Worm (Caenorhabditis elegans) whole organism, L2 larva: ENCODE measurements around the gene M03A8.3.

Source experiments
- C34F6.9 ChIP-seq: fragments of 150-350 bp; optimal IDR thresholded peaks from 2 replicates; lab custom pipeline; 2014; ENCODE audit warnings: missing biosample characterization, missing genetic modification characterization
- F13H6.1 ChIP-seq: sonication (generic microtip); optimal IDR thresholded peaks from 2 replicates; lab custom pipeline; 2016; ENCODE audit warnings: missing genetic modification characterization, missing compliant biosample characterization
- R02D3.7 ChIP-seq: fragments of 150-350 bp; optimal IDR thresholded peaks from 2 replicates; lab custom pipeline; 2014; ENCODE audit warnings: missing biosample characterization, missing genetic modification characterization
- aly-2 ChIP-seq: fragments of 150-350 bp; optimal IDR thresholded peaks from 2 replicates; lab custom pipeline; 2014; ENCODE audit warnings: missing biosample characterization, missing genetic modification characterization
- ama-1 ChIP-seq: fragments of 150-350 bp; optimal IDR thresholded peaks from 2 replicates; lab custom pipeline; 2018; ENCODE audit warnings: inconsistent platforms
- blmp-1 ChIP-seq: sonication (generic microtip); optimal IDR thresholded peaks from 2 replicates; lab custom pipeline; 2017; ENCODE audit warnings: missing genetic modification characterization, mild to moderate bottlenecking, missing compliant biosample characterization, antibody characterized with exemption, moderate library complexity; ENCODE audit not compliant: insufficient read depth
- ceh-16 ChIP-seq: fragments of 150-350 bp; optimal IDR thresholded peaks from 2 replicates; lab custom pipeline; 2014; ENCODE audit warnings: missing biosample characterization, missing genetic modification characterization
- ceh-82 ChIP-seq: fragments of 150-350 bp; optimal IDR thresholded peaks from 2 replicates; lab custom pipeline; 2014; ENCODE audit warnings: missing biosample characterization, missing genetic modification characterization
- crh-2 ChIP-seq: sonication (generic microtip); optimal IDR thresholded peaks from 2 replicates; lab custom pipeline; 2017; ENCODE audit warnings: missing biosample characterization, missing genetic modification characterization
- dmd-4 ChIP-seq: sonication (generic microtip); optimal IDR thresholded peaks from 2 replicates; lab custom pipeline; 2017; ENCODE audit warnings: missing biosample characterization, missing genetic modification characterization
- egl-27 ChIP-seq: sonication (generic microtip); optimal IDR thresholded peaks from 3 replicates; lab custom pipeline; 2017; ENCODE audit warnings: missing biosample characterization, missing genetic modification reagents, missing genetic modification characterization
- elt-1 ChIP-seq: fragments of 150-350 bp; optimal IDR thresholded peaks from 2 replicates; lab custom pipeline; 2014; ENCODE audit warnings: missing biosample characterization, missing genetic modification characterization
- elt-3 ChIP-seq: sonication (generic microtip); optimal IDR thresholded peaks from 2 replicates; lab custom pipeline; 2017; ENCODE audit warnings: missing biosample characterization, missing genetic modification characterization
- fos-1 ChIP-seq: fragments of 150-350 bp; optimal IDR thresholded peaks from 2 replicates; lab custom pipeline; 2014; ENCODE audit warnings: missing biosample characterization, missing genetic modification characterization
- gmeb-1 ChIP-seq: fragments of 150-350 bp; optimal IDR thresholded peaks from 2 replicates; lab custom pipeline; 2014; ENCODE audit warnings: missing biosample characterization, missing genetic modification characterization
- lin-11 ChIP-seq: fragments of 150-350 bp; sonication (generic microtip); optimal IDR thresholded peaks from 2 replicates; lab custom pipeline; 2014; ENCODE audit warnings: missing biosample characterization, missing genetic modification characterization, inconsistent platforms, mixed read lengths
- lin-13 ChIP-seq: fragments of 150-350 bp; optimal IDR thresholded peaks from 2 replicates; lab custom pipeline; 2014; ENCODE audit warnings: missing biosample characterization, missing genetic modification reagents, missing genetic modification characterization
- lsy-2 ChIP-seq, 2 experiments: fragments of 150-350 bp in 1 of 2; sonication (generic microtip) in 1 of 2; optimal IDR thresholded peaks; 2 replicates each; lab custom pipeline; 2014 to 2017; ENCODE audit warnings: missing biosample characterization in 2 of 2, missing genetic modification characterization in 2 of 2
- mab-5 ChIP-seq: fragments of 150-350 bp; optimal IDR thresholded peaks from 2 replicates; lab custom pipeline; 2014; ENCODE audit warnings: missing biosample characterization, missing genetic modification characterization
- mbf-1 ChIP-seq: sonication (generic microtip); optimal IDR thresholded peaks from 2 replicates; lab custom pipeline; 2017; ENCODE audit warnings: missing biosample characterization, missing genetic modification characterization
- mdl-1 ChIP-seq, 2 experiments: fragments of 150-350 bp in 1 of 2; sonication (generic microtip) in 1 of 2; optimal IDR thresholded peaks; 2 replicates each; lab custom pipeline; 2017; ENCODE audit warnings: missing biosample characterization in 2 of 2, missing genetic modification characterization in 2 of 2
- nhr-10 ChIP-seq: sonication (generic microtip); optimal IDR thresholded peaks from 2 replicates; lab custom pipeline; 2017; ENCODE audit warnings: missing biosample characterization, missing genetic modification characterization
- nhr-11 ChIP-seq: fragments of 150-350 bp; optimal IDR thresholded peaks from 2 replicates; lab custom pipeline; 2014; ENCODE audit warnings: missing biosample characterization, missing genetic modification characterization
- nhr-12 ChIP-seq: fragments of 150-350 bp; optimal IDR thresholded peaks from 2 replicates; lab custom pipeline; 2014; ENCODE audit warnings: missing biosample characterization, missing genetic modification characterization
- nhr-129 ChIP-seq: fragments of 150-350 bp; optimal IDR thresholded peaks from 2 replicates; lab custom pipeline; 2014; ENCODE audit warnings: missing biosample characterization, missing genetic modification characterization
- nhr-21 ChIP-seq: fragments of 150-350 bp; optimal IDR thresholded peaks from 2 replicates; lab custom pipeline; 2014; ENCODE audit warnings: missing biosample characterization, missing genetic modification characterization
- nhr-23 ChIP-seq: fragments of 150-350 bp; optimal IDR thresholded peaks from 2 replicates; lab custom pipeline; 2014; ENCODE audit warnings: missing biosample characterization, missing genetic modification reagents, missing genetic modification characterization
- nhr-237 ChIP-seq: fragments of 150-350 bp; optimal IDR thresholded peaks from 2 replicates; lab custom pipeline; 2014; ENCODE audit warnings: missing biosample characterization, missing genetic modification characterization
- nhr-25 ChIP-seq: fragments of 150-350 bp; sonication (generic microtip); optimal IDR thresholded peaks from 3 replicates; lab custom pipeline; 2014; ENCODE audit warnings: missing biosample characterization, missing genetic modification characterization
- nhr-6 ChIP-seq: fragments of 150-350 bp; optimal IDR thresholded peaks from 2 replicates; lab custom pipeline; 2014; ENCODE audit warnings: missing biosample characterization, missing genetic modification characterization
- nhr-77 ChIP-seq: fragments of 150-350 bp; optimal IDR thresholded peaks from 2 replicates; lab custom pipeline; 2014; ENCODE audit warnings: missing biosample characterization, missing genetic modification characterization
- peb-1 ChIP-seq: fragments of 150-350 bp; optimal IDR thresholded peaks from 2 replicates; lab custom pipeline; 2014; ENCODE audit warnings: missing biosample characterization, missing genetic modification characterization
- sem-4 ChIP-seq: fragments of 150-350 bp; optimal IDR thresholded peaks from 2 replicates; lab custom pipeline; 2014; ENCODE audit warnings: missing biosample characterization, missing genetic modification reagents, missing genetic modification characterization
- skn-1 ChIP-seq: sonication (generic microtip); optimal IDR thresholded peaks from 2 replicates; lab custom pipeline; 2017; ENCODE audit warnings: missing biosample characterization, missing genetic modification characterization
- sma-3 ChIP-seq: sonication (generic microtip); optimal IDR thresholded peaks from 2 replicates; lab custom pipeline; 2016; ENCODE audit warnings: missing genetic modification reagents, missing genetic modification characterization, missing compliant biosample characterization
- sma-9 ChIP-seq, 2 experiments: fragments of 150-350 bp in 1 of 2; sonication (generic microtip) in 1 of 2; optimal IDR thresholded peaks; 2 replicates each; lab custom pipeline; 2014 to 2016; ENCODE audit warnings: missing genetic modification characterization in 2 of 2, mild to moderate bottlenecking in 1 of 2, missing biosample characterization in 1 of 2, missing compliant biosample characterization in 1 of 2, missing genetic modification reagents in 1 of 2, moderate library complexity in 1 of 2
- snpc-4 ChIP-seq: fragments of 150-350 bp; optimal IDR thresholded peaks from 2 replicates; lab custom pipeline; 2014; ENCODE audit warnings: missing biosample characterization, missing genetic modification characterization
- unc-55 ChIP-seq: fragments of 150-350 bp; sonication (generic microtip); optimal IDR thresholded peaks from 3 replicates; lab custom pipeline; 2014; ENCODE audit warnings: missing biosample characterization, missing genetic modification reagents, missing genetic modification characterization
- unc-62 ChIP-seq: fragments of 150-350 bp; optimal IDR thresholded peaks from 2 replicates; lab custom pipeline; 2014; ENCODE audit warnings: missing biosample characterization, missing genetic modification reagents, missing genetic modification characterization
- zag-1 ChIP-seq: fragments of 150-350 bp; optimal IDR thresholded peaks from 2 replicates; lab custom pipeline; 2014; ENCODE audit warnings: missing biosample characterization, missing genetic modification characterization
- ztf-11 ChIP-seq: sonication (generic microtip); optimal IDR thresholded peaks from 2 replicates; lab custom pipeline; 2017; ENCODE audit warnings: missing biosample characterization, missing genetic modification characterization
- ztf-4 ChIP-seq: fragments of 150-350 bp; optimal IDR thresholded peaks from 2 replicates; lab custom pipeline; 2014; ENCODE audit warnings: missing biosample characterization, missing genetic modification characterization

M03A8.3 gene

DNA sequence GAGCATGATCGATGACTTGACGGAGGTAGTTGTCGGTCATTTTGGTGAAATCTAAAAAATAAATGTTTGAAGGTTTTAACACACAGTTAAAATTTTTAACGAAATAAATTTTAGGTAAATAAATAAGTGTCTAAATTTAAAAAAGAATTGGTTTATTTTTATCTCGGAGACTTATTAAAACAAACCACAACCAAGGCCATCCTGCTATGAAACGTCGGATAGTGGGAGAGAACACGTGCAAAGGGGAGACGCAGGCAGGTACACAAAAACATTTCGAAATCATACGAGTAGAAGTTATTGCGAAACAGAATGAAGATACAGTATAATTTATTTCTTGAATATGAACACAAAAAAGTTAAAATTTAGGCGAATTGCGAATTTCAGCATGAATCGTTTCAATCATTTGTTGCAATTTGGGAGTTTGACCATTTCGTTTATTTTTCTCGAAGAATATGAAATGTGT, 36.2 kb downstream of the M03A8.3 start, which contains the start of gene F41B4.3:
TSS of gene F41B4.3 (minus strand) at position 51 of the 463 bp plus-strand sequence.
- no peak for TF ChIP-seq sma-3 (GFP tag; lab: Kevin White, UChicago)
- no peak for TF ChIP-seq nhr-12 (tag; lab: Kevin White, UChicago)
- TF ChIP-seq gmeb-1 (tag; lab: Kevin White, UChicago), result no peak
- peak in 1 of 2 experiments; percentile 56 for TF ChIP-seq lsy-2 (tag; optimal IDR thresholded peaks at IDR 0.05; lab: Kevin White, UChicago)
- peak in 1 of 2 experiments; percentile 31 for TF ChIP-seq mdl-1 (tag; optimal IDR thresholded peaks at IDR 0.05; lab: Kevin White, UChicago)
- TF ChIP-seq R02D3.7 (tag; lab: Kevin White, UChicago), result no peak
- TF ChIP-seq ceh-82 (tag; lab: Kevin White, UChicago), result no peak
- peak; percentile 39 for TF ChIP-seq nhr-129 (tag; lab: Kevin White, UChicago)
- peak; percentile 7 for TF ChIP-seq nhr-25
- TF ChIP-seq C34F6.9, result peak; percentile 55
- TF ChIP-seq unc-55 (GFP tag; lab: Kevin White, UChicago), result peak; percentile 69

- TF ChIP-seq lin-11 (tag; lab: Kevin White, UChicago) (peak; percentile 14), ztf-4 (tag; lab: Kevin White, UChicago) (peak; percentile 35), lin-13 (GFP tag; lab: Kevin White, UChicago) (peak; percentile 90), nhr-11 (tag; lab: Kevin White, UChicago) (no peak), snpc-4 (tag; lab: Kevin White, UChicago) (peak; percentile 63), unc-62 (GFP tag; lab: Kevin White, UChicago) (no peak), crh-2 (tag; lab: Kevin White, UChicago) (peak; percentile 90), aly-2 (tag; lab: Kevin White, UChicago) (no peak), lsy-2 (tag; optimal IDR thresholded peaks at IDR 0.05; lab: Kevin White, UChicago) (peak; percentile 36 to 90), mab-5 (tag; lab: Kevin White, UChicago) (no peak), ceh-16 (tag; lab: Kevin White, UChicago) (peak; percentile 35), dmd-4 (no peak), F13H6.1 (tag; lab: Kevin White, UChicago) (peak; percentile 64), nhr-12 (tag; lab: Kevin White, UChicago) (no peak), nhr-77 (tag; lab: Kevin White, UChicago) (peak; percentile 21), nhr-25 (peak; percentile 83), ceh-82 (tag; lab: Kevin White, UChicago) (peak; percentile 26), gmeb-1 (tag; lab: Kevin White, UChicago) (peak; percentile 82), sma-9 (GFP tag; optimal IDR thresholded peaks at IDR 0.05; lab: Kevin White, UChicago) (peak; percentile 83), sma-9 (tag; optimal IDR thresholded peaks at IDR 0.05; lab: Kevin White, UChicago) (no peak), mbf-1 (tag; lab: Kevin White, UChicago) (no peak), peb-1 (no peak), ztf-11 (tag; lab: Kevin White, UChicago) (no peak), nhr-23 (tag; lab: Kevin White, UChicago) (no peak), fos-1 (tag; lab: Kevin White, UChicago) (peak; percentile 82), skn-1 (peak; percentile 66), sem-4 (tag; lab: Kevin White, UChicago) (peak; percentile 84), unc-55 (GFP tag; lab: Kevin White, UChicago) (peak; percentile 96), nhr-129 (tag; lab: Kevin White, UChicago) (peak; percentile 92), nhr-10 (tag; lab: Kevin White, UChicago) (no peak), elt-3 (tag; lab: Kevin White, UChicago) (no peak), nhr-21 (tag; lab: Kevin White, UChicago) (peak; percentile 81), blmp-1 (tag; lab: Kevin White, UChicago) (peak; percentile 13), elt-1 (tag; lab: Kevin White, UChicago) (no peak), C34F6.9 (peak; percentile 91), egl-27 (tag; lab: Kevin White, UChicago) (peak; percentile 15), zag-1 (peak; percentile 45), sma-3 (GFP tag; lab: Kevin White, UChicago) (peak; percentile 84), R02D3.7 (tag; lab: Kevin White, UChicago) (peak; percentile 24), nhr-237 (no peak), ama-1 (lab: Kevin White, UChicago) (peak; percentile 31), nhr-6 (tag; lab: Kevin White, UChicago) (peak; percentile 74)
Measured at ce11 chrX:6840670-6841308, 40.9 kb downstream of the M03A8.3 start, which contains the start of the genes glr-6 and asg-2. TSS of gene glr-6 (minus strand) at chrX:6840720. TSS of gene asg-2 (plus strand) at chrX:6841258.
